Worm (Caenorhabditis elegans) whole organism, L3 larva: ENCODE data around the gene rps-23.

Experiments used
- ZK546.5 ChIP-seq: sonication (generic microtip); optimal IDR thresholded peaks from 2 replicates; lab custom pipeline; 2017; ENCODE audit warnings: missing biosample characterization, missing genetic modification characterization
- aly-2 ChIP-seq: fragments of 150-350 bp; optimal IDR thresholded peaks from 2 replicates; lab custom pipeline; 2014; ENCODE audit warnings: missing biosample characterization, missing genetic modification characterization
- ama-1 ChIP-seq: fragments of 150-350 bp; optimal IDR thresholded peaks from 2 replicates; lab custom pipeline; 2018
- ceh-28 ChIP-seq: fragments of 150-350 bp; optimal IDR thresholded peaks from 2 replicates; lab custom pipeline; 2014; ENCODE audit warnings: missing biosample characterization, missing genetic modification reagents, missing genetic modification characterization
- egl-5 ChIP-seq: fragments of 150-350 bp; optimal IDR thresholded peaks from 2 replicates; lab custom pipeline; 2017; ENCODE audit warnings: missing biosample characterization, missing genetic modification reagents, missing genetic modification characterization, inconsistent platforms
- elt-1 ChIP-seq: fragments of 150-350 bp; optimal IDR thresholded peaks from 2 replicates; lab custom pipeline; 2014; ENCODE audit warnings: missing biosample characterization, missing genetic modification characterization
- elt-2 ChIP-seq: sonication (generic microtip); optimal IDR thresholded peaks from 2 replicates; lab custom pipeline; 2016; ENCODE audit warnings: missing genetic modification reagents, mild to moderate bottlenecking, missing genetic modification characterization, missing compliant biosample characterization
- elt-3 ChIP-seq, 3 experiments: fragments of 150-350 bp in 1 of 3; sonication (generic microtip) in 2 of 3; optimal IDR thresholded peaks; 2 replicates in 2 of 3; 4 replicates in 1 of 3; lab custom pipeline; 2014 to 2017; ENCODE audit warnings: missing biosample characterization in 3 of 3, missing genetic modification characterization in 3 of 3
- fkh-10 ChIP-seq: sonication (generic microtip); optimal IDR thresholded peaks from 2 replicates; lab custom pipeline; 2017; ENCODE audit warnings: missing biosample characterization, missing genetic modification reagents, missing genetic modification characterization
- jun-1 ChIP-seq: fragments of 150-350 bp; optimal IDR thresholded peaks from 2 replicates; lab custom pipeline; 2014; ENCODE audit warnings: missing biosample characterization, missing genetic modification reagents, missing genetic modification characterization
- lin-15B ChIP-seq: fragments of 150-350 bp; optimal IDR thresholded peaks from 2 replicates; lab custom pipeline; 2014; ENCODE audit warnings: missing biosample characterization, missing genetic modification characterization
- lsy-12 ChIP-seq: sonication (generic microtip); optimal IDR thresholded peaks from 2 replicates; lab custom pipeline; 2016; ENCODE audit warnings: mild to moderate bottlenecking, missing genetic modification characterization, missing compliant biosample characterization
- mml-1 ChIP-seq: fragments of 150-350 bp; sonication (generic microtip); optimal IDR thresholded peaks from 3 replicates; lab custom pipeline; 2014; ENCODE audit warnings: missing biosample characterization, missing genetic modification characterization
- nfya-1 ChIP-seq: sonication (generic microtip); optimal IDR thresholded peaks from 2 replicates; lab custom pipeline; 2017; ENCODE audit warnings: missing genetic modification characterization, mild to moderate bottlenecking, missing compliant biosample characterization, antibody characterized with exemption, moderate library complexity; ENCODE audit not compliant: insufficient read depth
- nhr-12 ChIP-seq: fragments of 150-350 bp; optimal IDR thresholded peaks from 2 replicates; lab custom pipeline; 2014; ENCODE audit warnings: missing biosample characterization, missing genetic modification characterization
- nhr-23 ChIP-seq: fragments of 150-350 bp; optimal IDR thresholded peaks from 2 replicates; lab custom pipeline; 2014; ENCODE audit warnings: missing biosample characterization, missing genetic modification reagents, missing genetic modification characterization
- nhr-25 ChIP-seq: sonication (generic microtip); optimal IDR thresholded peaks from 2 replicates; lab custom pipeline; 2017; ENCODE audit warnings: missing biosample characterization, missing genetic modification characterization
- nhr-28 ChIP-seq: fragments of 150-350 bp; optimal IDR thresholded peaks from 2 replicates; lab custom pipeline; 2014; ENCODE audit warnings: missing biosample characterization, missing genetic modification characterization
- nhr-43 ChIP-seq: sonication (generic microtip); optimal IDR thresholded peaks from 2 replicates; lab custom pipeline; 2016; ENCODE audit warnings: mild to moderate bottlenecking, missing genetic modification characterization, missing compliant biosample characterization; ENCODE audit not compliant: poor library complexity, severe bottlenecking
- nhr-76 ChIP-seq: fragments of 150-350 bp; sonication (generic microtip); optimal IDR thresholded peaks from 5 replicates; lab custom pipeline; 2014; ENCODE audit warnings: missing biosample characterization, missing genetic modification characterization
- nhr-77 ChIP-seq: fragments of 150-350 bp; optimal IDR thresholded peaks from 2 replicates; lab custom pipeline; 2014; ENCODE audit warnings: missing biosample characterization, missing genetic modification characterization
- pqm-1 ChIP-seq: fragments of 150-350 bp; optimal IDR thresholded peaks from 2 replicates; lab custom pipeline; 2017; ENCODE audit warnings: missing biosample characterization, missing genetic modification characterization, inconsistent platforms
- sea-2 ChIP-seq: fragments of 150-350 bp; sonication (generic microtip); optimal IDR thresholded peaks from 4 replicates; lab custom pipeline; 2014; ENCODE audit warnings: missing biosample characterization, missing genetic modification reagents, missing genetic modification characterization
- tbx-2 ChIP-seq: sonication (generic microtip); optimal IDR thresholded peaks from 2 replicates; lab custom pipeline; 2016; ENCODE audit warnings: mild to moderate bottlenecking, missing genetic modification characterization, missing compliant biosample characterization
- unc-39 ChIP-seq: sonication (generic microtip); optimal IDR thresholded peaks from 4 replicates; lab custom pipeline; 2017; ENCODE audit warnings: missing biosample characterization, missing genetic modification characterization
- unc-62 ChIP-seq: fragments of 150-350 bp; sonication (generic microtip); optimal IDR thresholded peaks from 4 replicates; lab custom pipeline; 2014; ENCODE audit warnings: missing biosample characterization, missing genetic modification reagents, missing genetic modification characterization
- ztf-11 ChIP-seq: fragments of 150-350 bp; optimal IDR thresholded peaks from 2 replicates; lab custom pipeline; 2014; ENCODE audit warnings: missing biosample characterization, missing genetic modification characterization
- ztf-4 ChIP-seq: fragments of 150-350 bp; optimal IDR thresholded peaks from 2 replicates; lab custom pipeline; 2014; ENCODE audit warnings: missing biosample characterization, missing genetic modification characterization

rps-23 gene

DNA sequence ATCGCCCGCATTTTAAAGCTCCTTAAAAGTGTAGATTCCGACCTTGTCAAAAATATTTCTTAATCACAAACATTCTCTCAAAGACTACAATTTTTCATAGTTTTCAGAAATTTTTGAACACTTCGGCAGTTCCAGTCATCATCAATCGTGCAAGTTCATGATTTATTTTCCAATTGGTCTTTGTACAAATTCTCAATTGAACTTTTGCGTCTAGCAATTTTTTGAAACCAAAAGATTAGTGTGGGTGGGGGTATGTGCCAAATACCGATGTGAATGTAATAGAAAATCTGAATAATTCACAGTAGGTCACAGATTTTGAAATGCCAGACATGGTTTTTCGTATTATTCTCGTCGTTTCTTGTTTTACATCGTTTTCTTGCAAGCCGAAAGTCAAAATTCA, 47.5 kb upstream of the rps-23 start, which contains the start of gene clec-185:
Gene clec-185, plus strand, starts transcription at position 301 of the 400 bp plus-strand sequence.
- TF ChIP-seq nhr-28 (tag; lab: Kevin White, UChicago) = no peak

ce11 chrIV:12435442-12435841, 44.6 kb upstream of the rps-23 start, which contains the start of gene irg-4:
Gene irg-4, plus strand, starts transcription at chrIV:12435833.
- TF ChIP-seq lsy-12 (tag; lab: Kevin White, UChicago) (no peak), elt-2 (peak; percentile 96), jun-1 (tag; lab: Kevin White, UChicago) (peak; percentile 23), fkh-10 (GFP tag; lab: Kevin White, UChicago) (no peak), pqm-1 (tag; lab: Kevin White, UChicago) (peak; percentile 91), nhr-43 (tag; lab: Kevin White, UChicago) (no peak)

ce11 chrIV:12432340-12432739, 41.5 kb upstream of the rps-23 start, which contains the start of gene clec-184:
Gene clec-184, plus strand, starts transcription at chrIV:12432640.
- TF ChIP-seq aly-2 (tag; lab: Kevin White, UChicago) = no peak
- TF ChIP-seq nhr-77 (tag; lab: Kevin White, UChicago) = no peak
- TF ChIP-seq nhr-28 (tag; lab: Kevin White, UChicago) = no peak
- TF ChIP-seq egl-5 (tag; lab: Kevin White, UChicago) = no peak
- no peak for TF ChIP-seq nhr-12 (tag; lab: Kevin White, UChicago)

- no peak for TF ChIP-seq tbx-2 (tag; lab: Kevin White, UChicago)
- no peak for TF ChIP-seq mml-1
- TF ChIP-seq nhr-12 (tag; lab: Kevin White, UChicago) = no peak
- TF ChIP-seq unc-62 (GFP tag; lab: Kevin White, UChicago) = no peak
- TF ChIP-seq nhr-28 (tag; lab: Kevin White, UChicago) = no peak
- TF ChIP-seq ZK546.5 (tag; lab: Kevin White, UChicago) = no peak
- TF ChIP-seq sea-2 (GFP tag; lab: Kevin White, UChicago) = no peak
- TF ChIP-seq ztf-4 (tag; lab: Kevin White, UChicago) = no peak
- TF ChIP-seq fkh-10 (GFP tag; lab: Kevin White, UChicago) = no peak
- no peak for TF ChIP-seq ztf-11 (tag; lab: Kevin White, UChicago)
- TF ChIP-seq elt-3 (tag; optimal IDR thresholded peaks at IDR 0.05; lab: Kevin White, UChicago) = no peak
- no peak for TF ChIP-seq nhr-76 (tag; lab: Kevin White, UChicago)
- no peak for TF ChIP-seq aly-2 (tag; lab: Kevin White, UChicago)
- TF ChIP-seq nhr-77 (tag; lab: Kevin White, UChicago) = no peak
- no peak for TF ChIP-seq unc-39 (tag; lab: Kevin White, UChicago)
- TF ChIP-seq ceh-28 (tag; lab: Kevin White, UChicago) = no peak
- no peak for TF ChIP-seq lsy-12 (tag; lab: Kevin White, UChicago)
Measured at ce11 chrIV:12431755-12432154, 40.9 kb upstream of the rps-23 start.

- TF ChIP-seq aly-2 (tag; lab: Kevin White, UChicago) (no peak), nhr-25 (tag; lab: Kevin White, UChicago) (peak; percentile 89), elt-1 (tag; lab: Kevin White, UChicago) (peak; percentile 81)
Measured at ce11 chrIV:12429504-12429903, 38.7 kb upstream of the rps-23 start.

DNA sequence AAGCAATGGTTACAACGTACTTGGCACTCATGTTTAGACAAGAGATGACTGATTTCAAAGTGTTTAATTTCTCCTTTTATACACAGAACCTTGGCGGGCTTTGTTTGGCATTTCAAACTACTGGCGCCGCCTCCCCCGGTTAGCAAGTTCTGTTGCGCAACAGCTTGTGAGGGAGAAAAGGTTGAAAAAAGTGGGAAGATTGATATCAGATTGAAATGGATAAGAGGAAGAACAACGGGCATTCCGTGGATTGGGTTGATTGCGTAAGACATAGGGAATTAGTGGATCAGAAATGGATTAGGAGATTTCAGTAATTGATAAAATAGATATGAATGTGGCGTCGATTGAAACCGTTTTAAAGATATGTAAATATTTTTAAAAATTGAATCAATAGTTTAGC, 37.6 kb upstream of the rps-23 start, which contains the start of gene col-130:
Gene col-130, minus strand, starts transcription at position 50 of the 400 bp plus-strand sequence.
- no peak for TF ChIP-seq lsy-12 (tag; lab: Kevin White, UChicago)

DNA sequence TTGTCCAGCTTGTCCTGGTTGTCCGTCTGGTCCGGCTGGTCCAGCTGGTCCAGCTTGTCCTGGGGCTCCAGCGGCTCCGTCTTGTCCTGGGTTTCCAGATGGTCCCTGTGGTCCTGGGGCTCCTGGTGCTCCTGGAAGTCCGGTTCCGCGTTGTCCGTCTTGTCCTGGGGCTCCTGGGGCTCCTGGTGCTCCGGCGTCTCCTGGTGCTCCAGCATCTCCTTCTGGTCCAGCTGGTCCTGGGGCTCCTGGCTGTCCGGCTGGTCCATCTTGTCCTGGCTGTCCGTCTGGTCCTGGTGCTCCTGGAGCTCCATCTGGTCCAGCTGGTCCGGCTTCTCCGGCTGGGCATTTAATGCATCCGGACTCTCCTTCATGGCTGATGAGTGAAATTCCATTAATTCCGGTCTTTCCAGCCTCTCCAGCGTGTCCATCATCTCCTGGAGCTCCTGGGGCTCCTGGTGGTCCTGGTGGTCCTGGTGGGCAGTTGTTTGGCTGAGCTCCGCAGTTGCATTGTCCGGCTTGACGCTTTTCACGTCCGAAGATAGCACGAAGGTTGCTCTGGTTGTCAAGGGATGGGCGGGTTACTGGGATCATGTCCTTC, 36.9 kb upstream of the rps-23 start:
- TF ChIP-seq nfya-1 (tag; lab: Kevin White, UChicago) (no peak), elt-1 (tag; lab: Kevin White, UChicago) (no peak), unc-62 (GFP tag; lab: Kevin White, UChicago) (no peak), fkh-10 (GFP tag; lab: Kevin White, UChicago) (no peak), lin-15B (no peak), nhr-23 (tag; lab: Kevin White, UChicago) (no peak), ama-1 (lab: Kevin White, UChicago) (no peak), elt-3 (tag; optimal IDR thresholded peaks at IDR 0.05; lab: Kevin White, UChicago) (no peak), sea-2 (GFP tag; lab: Kevin White, UChicago) (no peak), pqm-1 (tag; lab: Kevin White, UChicago) (no peak)
